Worm (Caenorhabditis elegans) whole organism, midembryonic: ENCODE results near the gene epg-5.

ENCODE experiments used
- T22C8.4 ChIP-seq: fragments of 200-800 bp; sonication (Bioruptor generic); IDR thresholded peaks from 2 replicates; pipeline ENCODE4 v1.3.6; 2022; ENCODE audit warnings: missing genetic modification characterization, missing compliant biosample characterization
- cog-1 ChIP-seq: sonication (generic microtip); optimal IDR thresholded peaks from 2 replicates; lab custom pipeline; 2016; ENCODE audit warnings: missing genetic modification characterization, missing compliant biosample characterization
- flt-1 ChIP-seq: fragments of 200-800 bp; sonication (Bioruptor generic); IDR thresholded peaks from 2 replicates; pipeline ENCODE4 v1.3.6; 2022; ENCODE audit warnings: missing genetic modification characterization, missing compliant biosample characterization
- klf-2 ChIP-seq: fragments of 200-800 bp; sonication (Bioruptor generic); conservative IDR thresholded peaks from 2 replicates; pipeline ENCODE4 v1.3.6; 2022; ENCODE audit warnings: missing genetic modification reagents, missing genetic modification characterization, missing compliant biosample characterization
- med-1 ChIP-seq: sonication (generic microtip); optimal IDR thresholded peaks from 2 replicates; lab custom pipeline; 2017; ENCODE audit warnings: missing genetic modification characterization, mild to moderate bottlenecking, missing compliant biosample characterization, antibody characterized with exemption, missing genetic modification reagents; ENCODE audit not compliant: insufficient read depth
- ref-1 ChIP-seq: fragments of 200-800 bp; sonication (Bioruptor generic); conservative IDR thresholded peaks from 2 replicates; pipeline ENCODE4 v1.3.6; 2022; ENCODE audit warnings: missing genetic modification reagents, missing genetic modification characterization, missing compliant biosample characterization
- tab-1 ChIP-seq: fragments of 200-800 bp; sonication (Bioruptor generic); IDR thresholded peaks from 2 replicates; pipeline ENCODE4 v1.3.6; 2022; ENCODE audit warnings: missing genetic modification characterization, missing compliant biosample characterization
- ztf-23 ChIP-seq: fragments of 200-800 bp; sonication (Bioruptor generic); IDR thresholded peaks from 2 replicates; pipeline ENCODE4 v1.3.6; 2022; ENCODE audit warnings: missing genetic modification reagents, missing genetic modification characterization, missing compliant biosample characterization
- ztf-29 ChIP-seq: fragments of 200-800 bp; sonication (Bioruptor generic); IDR thresholded peaks from 2 replicates; pipeline ENCODE4 v1.3.6; 2022; ENCODE audit warnings: missing genetic modification reagents, missing genetic modification characterization, missing compliant biosample characterization

DNA sequence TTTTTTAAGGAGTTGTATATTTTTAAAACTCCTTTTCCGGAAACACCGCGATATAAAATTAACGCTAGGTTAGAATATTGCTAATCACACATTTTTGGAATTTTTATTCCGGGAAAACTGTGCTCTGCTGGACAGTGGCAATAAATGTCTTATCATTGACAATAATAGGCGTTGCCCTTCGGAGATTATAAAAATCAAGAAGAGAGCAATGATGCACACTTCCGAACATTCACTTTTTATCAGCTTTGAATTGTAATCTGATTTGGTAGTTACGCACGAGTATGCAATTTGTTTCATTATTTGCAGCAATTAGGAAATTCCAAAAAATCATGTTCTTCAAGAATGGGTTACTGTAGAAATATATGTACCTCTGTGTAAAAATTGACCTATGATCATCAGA lies 7.0 kb upstream of the epg-5 start:
- TF ChIP-seq T22C8.4 (no peak), cog-1 (tag; lab: Kevin White, UChicago) (no peak), ztf-23 (GFP tag; lab: Robert Waterston, UW) (no peak), flt-1 (GFP tag; lab: Robert Waterston, UW) (no peak), tab-1 (no peak), ref-1 (GFP tag; lab: Robert Waterston, UW) (no peak), med-1 (GFP tag; lab: Kevin White, UChicago) (no peak), ztf-29 (GFP tag; lab: Robert Waterston, UW) (no peak), klf-2 (GFP tag; lab: Robert Waterston, UW) (no peak)
